Worm (Caenorhabditis elegans): ENCODE results near the gene sre-38.

- no peak for TF ChIP-seq fos-1 (tag; optimal IDR thresholded peaks at IDR 0.05)
- no peak for TF ChIP-seq nhr-76 (tag; optimal IDR thresholded peaks at IDR 0.05)
- no peak for TF ChIP-seq ama-1 (optimal IDR thresholded peaks at IDR 0.05)
- no peak for TF ChIP-seq pha-4 (tag; optimal IDR thresholded peaks at IDR 0.05)
- TF ChIP-seq zag-1 (tag; optimal IDR thresholded peaks at IDR 0.05) = no peak
These were observed 24.3 kb downstream of the sre-38 start for ce11 chrII:12481645-12482044.

Measured in whole organism, L3 larva.